Worm (Caenorhabditis elegans): Measurements from ENCODE around the gene C24G6.8.

DNA sequence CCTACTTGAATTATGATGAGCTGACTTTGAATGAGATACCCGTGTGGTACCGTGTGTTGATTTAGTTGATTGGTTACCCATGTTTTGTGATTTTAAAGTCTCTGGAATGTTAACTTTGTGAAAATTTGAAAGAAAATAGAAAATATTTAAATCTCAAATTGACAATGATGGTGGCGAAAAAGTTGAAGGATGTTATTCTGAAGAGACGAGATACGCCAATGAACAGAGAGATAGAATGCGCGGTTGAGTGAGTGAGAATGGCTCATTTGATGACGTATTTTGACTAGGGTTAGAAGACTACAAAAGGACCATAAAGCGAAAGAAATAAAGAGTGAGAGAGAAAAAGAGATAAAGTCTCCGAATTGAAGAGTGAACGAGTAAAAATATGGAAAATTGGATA is 34.8 kb upstream of the C24G6.8 start, which contains the start of gene glb-6:
- TF ChIP-seq dve-1 (tag; optimal IDR thresholded peaks at IDR 0.05) (no peak), ceh-6 (GFP tag; optimal IDR thresholded peaks at IDR 0.05) (no peak), ceh-9 (tag; optimal IDR thresholded peaks at IDR 0.05) (no peak), hlh-6 (tag; optimal IDR thresholded peaks at IDR 0.05) (no peak), ahr-1 (tag; optimal IDR thresholded peaks at IDR 0.05) (no peak), pat-9 (tag; optimal IDR thresholded peaks at IDR 0.05) (no peak), elt-2 (tag; optimal IDR thresholded peaks at IDR 0.05) (no peak), ceh-2 (tag; optimal IDR thresholded peaks at IDR 0.05) (no peak), unc-3 (GFP tag; conservative IDR thresholded peaks at IDR 0.05) (no peak), unc-3 (tag; optimal IDR thresholded peaks at IDR 0.05) (no peak)

Measured in whole organism, late embryonic.